Worm (Caenorhabditis elegans) whole organism, young adult: ENCODE measurements around the gene rpl-5.

Experiments used
- B0261.1 ChIP-seq: sonication (generic microtip); optimal IDR thresholded peaks from 2 replicates; lab custom pipeline; 2016; ENCODE audit warnings: mild to moderate bottlenecking, missing genetic modification characterization, moderate library complexity, missing compliant biosample characterization
- C17E4.6 ChIP-seq: fragments of 200-800 bp; sonication (Bioruptor generic); IDR thresholded peaks from 2 replicates; pipeline ENCODE4 v1.3.6; 2022; ENCODE audit warnings: missing genetic modification reagents, missing genetic modification characterization, missing compliant biosample characterization
- F57A8.1 ChIP-seq: fragments of 200-800 bp; sonication (Bioruptor generic); optimal IDR thresholded peaks from 2 replicates; lab custom pipeline; 2018; ENCODE audit warnings: mild to moderate bottlenecking, missing genetic modification characterization, moderate library complexity, missing compliant biosample characterization
- gei-17 ChIP-seq: fragments of 200-800 bp; sonication (Bioruptor generic); optimal IDR thresholded peaks from 2 replicates; lab custom pipeline; 2018; ENCODE audit warnings: mild to moderate bottlenecking, missing genetic modification characterization, missing compliant biosample characterization
- lin-40 ChIP-seq: sonication (generic microtip); optimal IDR thresholded peaks from 2 replicates; lab custom pipeline; 2016; ENCODE audit warnings: missing genetic modification characterization, mild to moderate bottlenecking, missing compliant biosample characterization, missing genotype, missing genetic modification reagents
- lsy-27 ChIP-seq: sonication (generic microtip); optimal IDR thresholded peaks from 2 replicates; lab custom pipeline; 2017; ENCODE audit warnings: missing genetic modification characterization, mild to moderate bottlenecking, missing compliant biosample characterization, antibody characterized with exemption, missing genotype, borderline replicate concordance; ENCODE audit not compliant: insufficient read depth
- mes-4 ChIP-seq: sonication (generic microtip); optimal IDR thresholded peaks from 2 replicates; lab custom pipeline; 2016; ENCODE audit warnings: missing genotype, missing genetic modification characterization, missing compliant biosample characterization
- repo-1 ChIP-seq: sonication (generic microtip); optimal IDR thresholded peaks from 2 replicates; lab custom pipeline; 2017; ENCODE audit warnings: mild to moderate bottlenecking, missing genetic modification characterization, missing compliant biosample characterization
- sptf-2 ChIP-seq: fragments of 200-800 bp; sonication (Bioruptor generic); optimal IDR thresholded peaks from 2 replicates; lab custom pipeline; 2018; ENCODE audit warnings: mild to moderate bottlenecking, missing genetic modification characterization, missing compliant biosample characterization
- unc-130 ChIP-seq: sonication (generic microtip); optimal IDR thresholded peaks from 2 replicates; lab custom pipeline; 2016; ENCODE audit warnings: missing genetic modification reagents, missing genetic modification characterization, missing compliant biosample characterization

- no peak for TF ChIP-seq gei-17 (GFP tag; lab: Kevin White, UChicago)
- no peak for TF ChIP-seq F57A8.1 (GFP tag; lab: Kevin White, UChicago)
- TF ChIP-seq C17E4.6 (GFP tag; lab: Robert Waterston, UW): no peak
- no peak for TF ChIP-seq unc-130 (GFP tag; lab: Kevin White, UChicago)
- TF ChIP-seq repo-1: no peak
- no peak for TF ChIP-seq sptf-2 (GFP tag; lab: Kevin White, UChicago)
- no peak for TF ChIP-seq B0261.1 (tag; lab: Kevin White, UChicago)
- TF ChIP-seq lin-40 (tag; lab: Kevin White, UChicago): no peak
- TF ChIP-seq lsy-27 (tag; lab: Kevin White, UChicago): no peak
- no peak for TF ChIP-seq mes-4
These were observed 18.7 kb downstream of the rpl-5 start for ce11 chrII:8588442-8588841.
